Fruit fly (Drosophila melanogaster) whole organism, prepupa: ENCODE results near the gene neb.

Source experiments
- Blimp-1 ChIP-seq: fragments of 200-800 bp; sonication (Bioruptor generic); optimal IDR thresholded peaks from 3 replicates; lab custom pipeline; 2017; ENCODE audit warnings: missing biosample characterization, missing genetic modification characterization, mild to moderate bottlenecking, moderate library complexity, missing genetic modification reagents
- CG10631 ChIP-seq: fragments of 200-800 bp; sonication (Bioruptor generic); optimal IDR thresholded peaks from 2 replicates; lab custom pipeline; 2016; ENCODE audit warnings: missing biosample characterization, missing genetic modification characterization
- CG10669 ChIP-seq: fragments of 200-800 bp; sonication (Bioruptor generic); optimal IDR thresholded peaks from 3 replicates; lab custom pipeline; 2018; ENCODE audit warnings: missing biosample characterization, mild to moderate bottlenecking, missing genetic modification characterization, moderate library complexity
- CG15336 ChIP-seq: fragments of 200-800 bp; sonication (Bioruptor generic); IDR thresholded peaks from 2 replicates; pipeline ENCODE4 v1.3.6; 2022; ENCODE audit warnings: missing biosample characterization, missing genetic modification characterization
- CG1621 ChIP-seq: fragments of 200-800 bp; sonication (Bioruptor generic); optimal IDR thresholded peaks from 3 replicates; lab custom pipeline; 2018; ENCODE audit warnings: missing biosample characterization, mild to moderate bottlenecking, missing genetic modification characterization
- CG31627 ChIP-seq: fragments of 200-800 bp; sonication (Bioruptor generic); optimal IDR thresholded peaks from 3 replicates; lab custom pipeline; 2016; ENCODE audit warnings: missing biosample characterization, missing genetic modification characterization
- CG32006 ChIP-seq: fragments of 200-800 bp; sonication (Bioruptor generic); optimal IDR thresholded peaks from 3 replicates; lab custom pipeline; 2017; ENCODE audit warnings: missing biosample characterization, mild to moderate bottlenecking, missing genetic modification characterization
- CG34406 ChIP-seq: fragments of 200-800 bp; sonication (Bioruptor generic); optimal IDR thresholded peaks from 3 replicates; lab custom pipeline; 2016; ENCODE audit warnings: missing biosample characterization, missing genetic modification characterization
- CG3919 ChIP-seq: fragments of 200-800 bp; sonication (Bioruptor generic); optimal IDR thresholded peaks from 3 replicates; lab custom pipeline; 2016; ENCODE audit warnings: missing biosample characterization, missing genetic modification characterization
- CG4318 ChIP-seq: fragments of 200-800 bp; sonication (Bioruptor generic); optimal IDR thresholded peaks from 3 replicates; lab custom pipeline; 2017; ENCODE audit warnings: missing biosample characterization, mild to moderate bottlenecking, missing genetic modification characterization
- CG6163 ChIP-seq: fragments of 200-800 bp; sonication (Bioruptor generic); IDR thresholded peaks from 3 replicates; pipeline ENCODE4 v1.3.6; 2022; ENCODE audit warnings: missing biosample characterization, missing genetic modification characterization
- CG6276 ChIP-seq: fragments of 200-800 bp; sonication (Bioruptor generic); optimal IDR thresholded peaks from 2 replicates; lab custom pipeline; 2017; ENCODE audit warnings: missing biosample characterization, mild to moderate bottlenecking, missing genetic modification characterization
- CG6792 ChIP-seq: fragments of 200-800 bp; sonication (Bioruptor generic); optimal IDR thresholded peaks from 3 replicates; lab custom pipeline; 2016; ENCODE audit warnings: missing biosample characterization, missing genetic modification characterization
- CG6808 ChIP-seq: fragments of 200-800 bp; sonication (Bioruptor generic); optimal IDR thresholded peaks from 3 replicates; lab custom pipeline; 2017; ENCODE audit warnings: missing biosample characterization, missing genetic modification characterization, mild to moderate bottlenecking, moderate library complexity, missing genetic modification reagents
- CG7368 ChIP-seq: fragments of 200-800 bp; sonication (Bioruptor generic); optimal IDR thresholded peaks from 3 replicates; lab custom pipeline; 2016; ENCODE audit warnings: missing biosample characterization, missing genetic modification characterization
- CG8119 ChIP-seq: fragments of 200-800 bp; sonication (Bioruptor generic); IDR thresholded peaks from 3 replicates; pipeline ENCODE4 v1.3.6; 2022; ENCODE audit warnings: missing biosample characterization, missing genetic modification characterization
- CG8319 ChIP-seq: fragments of 200-800 bp; sonication (Bioruptor generic); optimal IDR thresholded peaks from 3 replicates; lab custom pipeline; 2016; ENCODE audit warnings: missing biosample characterization, missing genetic modification characterization
- CG8632 ChIP-seq: fragments of 200-800 bp; sonication (Bioruptor generic); optimal IDR thresholded peaks from 3 replicates; lab custom pipeline; 2016; ENCODE audit warnings: missing biosample characterization, missing genetic modification characterization
- Eip75B ChIP-seq: fragments of 200-800 bp; sonication (Bioruptor generic); optimal IDR thresholded peaks from 3 replicates; lab custom pipeline; 2016; ENCODE audit warnings: missing biosample characterization, missing genetic modification characterization
- Eip78C ChIP-seq: fragments of 200-800 bp; sonication (Bioruptor generic); peaks from one replicate; lab custom pipeline; 2016; ENCODE audit warnings: missing biosample characterization, missing genetic modification characterization
- Eip93F ChIP-seq: fragments of 200-800 bp; sonication (Bioruptor generic); optimal IDR thresholded peaks from 2 replicates; lab custom pipeline; 2016; ENCODE audit warnings: missing biosample characterization, mild to moderate bottlenecking, missing genetic modification characterization
- Ets21C ChIP-seq: fragments of 200-800 bp; sonication (Bioruptor generic); optimal IDR thresholded peaks from 3 replicates; lab custom pipeline; 2016; ENCODE audit warnings: missing biosample characterization, missing genetic modification characterization
- Ets96B ChIP-seq: fragments of 200-800 bp; optimal IDR thresholded peaks from 2 replicates; lab custom pipeline; 2019; ENCODE audit warnings: missing biosample characterization, mild to moderate bottlenecking, missing genetic modification characterization, moderate library complexity
- Gug ChIP-seq: fragments of 200-800 bp; sonication (Bioruptor generic); IDR thresholded peaks from 2 replicates; pipeline ENCODE4 v1.3.6; 2022; ENCODE audit warnings: missing biosample characterization, missing genetic modification characterization
- Hr38 ChIP-seq: sonication (Bioruptor generic); optimal IDR thresholded peaks from 2 replicates; lab custom pipeline; 2016; ENCODE audit warnings: missing biosample characterization, missing genetic modification characterization
- Hr39 ChIP-seq: fragments of 200-800 bp; sonication (Bioruptor generic); optimal IDR thresholded peaks from 2 replicates; lab custom pipeline; 2016; ENCODE audit warnings: missing biosample characterization, missing genetic modification characterization
- Lpt ChIP-seq: fragments of 200-800 bp; sonication (Bioruptor generic); optimal IDR thresholded peaks from 3 replicates; lab custom pipeline; 2016; ENCODE audit warnings: missing biosample characterization, missing genetic modification characterization
- Met ChIP-seq: fragments of 200-800 bp; sonication (Bioruptor generic); optimal IDR thresholded peaks from 3 replicates; lab custom pipeline; 2016; ENCODE audit warnings: missing biosample characterization, missing genetic modification characterization
- OdsH ChIP-seq: fragments of 200-800 bp; sonication (Bioruptor generic); optimal IDR thresholded peaks from 3 replicates; lab custom pipeline; 2016; ENCODE audit warnings: missing biosample characterization, missing genetic modification characterization
- Smox ChIP-seq: fragments of 200-800 bp; sonication (Bioruptor generic); optimal IDR thresholded peaks from 3 replicates; lab custom pipeline; 2016; ENCODE audit warnings: missing biosample characterization, missing genetic modification characterization
- Sox102F ChIP-seq: fragments of 200-800 bp; sonication (Bioruptor generic); optimal IDR thresholded peaks from 2 replicates; lab custom pipeline; 2016; ENCODE audit warnings: missing biosample characterization, mild to moderate bottlenecking, missing genetic modification characterization
- Sox14 ChIP-seq: fragments of 200-800 bp; sonication (Bioruptor generic); optimal IDR thresholded peaks from 3 replicates; lab custom pipeline; 2016; ENCODE audit warnings: missing biosample characterization, missing genetic modification characterization
- Sox15 ChIP-seq: fragments of 200-800 bp; sonication (Bioruptor generic); optimal IDR thresholded peaks from 3 replicates; lab custom pipeline; 2016; ENCODE audit warnings: missing biosample characterization, missing genetic modification characterization
- achi ChIP-seq: fragments of 200-800 bp; sonication (Bioruptor generic); optimal IDR thresholded peaks from 3 replicates; lab custom pipeline; 2016; ENCODE audit warnings: missing biosample characterization, missing genetic modification characterization
- acj6 ChIP-seq: fragments of 200-800 bp; sonication (Bioruptor generic); optimal IDR thresholded peaks from 3 replicates; lab custom pipeline; 2016; ENCODE audit warnings: missing biosample characterization, missing genetic modification characterization
- cyc ChIP-seq: fragments of 200-800 bp; sonication (Bioruptor generic); optimal IDR thresholded peaks from 3 replicates; lab custom pipeline; 2016; ENCODE audit warnings: missing biosample characterization, missing genetic modification characterization
- dac ChIP-seq: fragments of 200-800 bp; sonication (Bioruptor generic); optimal IDR thresholded peaks from 2 replicates; lab custom pipeline; 2017; ENCODE audit warnings: missing biosample characterization, mild to moderate bottlenecking, missing genetic modification characterization
- esn ChIP-seq: fragments of 200-800 bp; sonication (Bioruptor generic); optimal IDR thresholded peaks from 2 replicates; lab custom pipeline; 2016; ENCODE audit warnings: missing biosample characterization, mild to moderate bottlenecking, missing genetic modification characterization, moderate library complexity
- fd59A ChIP-seq: fragments of 200-800 bp; sonication (Bioruptor generic); optimal IDR thresholded peaks from 2 replicates; lab custom pipeline; 2017; ENCODE audit warnings: missing biosample characterization, mild to moderate bottlenecking, missing genetic modification characterization, missing genetic modification reagents
- fd85E ChIP-seq: fragments of 200-800 bp; sonication (Bioruptor generic); optimal IDR thresholded peaks from 3 replicates; lab custom pipeline; 2016; ENCODE audit warnings: missing biosample characterization, missing genetic modification characterization
- fkh ChIP-seq: fragments of 200-800 bp; sonication (Bioruptor generic); optimal IDR thresholded peaks from 3 replicates; lab custom pipeline; 2017; ENCODE audit warnings: missing biosample characterization, mild to moderate bottlenecking, missing genetic modification characterization, moderate library complexity
- lz ChIP-seq: fragments of 200-800 bp; sonication (Bioruptor generic); optimal IDR thresholded peaks from 3 replicates; lab custom pipeline; 2016; ENCODE audit warnings: missing biosample characterization, missing genetic modification characterization
- net ChIP-seq: fragments of 200-800 bp; sonication (Bioruptor generic); optimal IDR thresholded peaks from 3 replicates; lab custom pipeline; 2016; ENCODE audit warnings: missing biosample characterization, missing genetic modification characterization
- pdm3 ChIP-seq: fragments of 200-800 bp; sonication (Bioruptor generic); optimal IDR thresholded peaks from 3 replicates; lab custom pipeline; 2016; ENCODE audit warnings: missing biosample characterization, missing genetic modification characterization
- salr ChIP-seq, 2 experiments: fragments of 200-800 bp; sonication (Bioruptor generic); optimal IDR thresholded peaks; 3 replicates each; lab custom pipeline; 2016 to 2018; ENCODE audit warnings: missing biosample characterization in 2 of 2, missing genetic modification characterization in 2 of 2, mild to moderate bottlenecking in 1 of 2
- spab ChIP-seq: fragments of 200-800 bp; sonication (Bioruptor generic); optimal IDR thresholded peaks from 2 replicates; lab custom pipeline; 2017; ENCODE audit warnings: missing biosample characterization, mild to moderate bottlenecking, missing genetic modification characterization, missing genetic modification reagents
- ss ChIP-seq, 2 experiments: fragments of 200-800 bp; sonication (Bioruptor generic); optimal IDR thresholded peaks; 2 replicates in 1 of 2; 3 replicates in 1 of 2; lab custom pipeline; 2017 to 2018; ENCODE audit warnings: mild to moderate bottlenecking in 2 of 2, missing biosample characterization in 2 of 2, missing genetic modification characterization in 2 of 2, moderate library complexity in 1 of 2
- topi ChIP-seq: fragments of 200-800 bp; sonication (Bioruptor generic); optimal IDR thresholded peaks from 3 replicates; lab custom pipeline; 2016; ENCODE audit warnings: missing biosample characterization, missing genetic modification characterization

Gene neb

DNA sequence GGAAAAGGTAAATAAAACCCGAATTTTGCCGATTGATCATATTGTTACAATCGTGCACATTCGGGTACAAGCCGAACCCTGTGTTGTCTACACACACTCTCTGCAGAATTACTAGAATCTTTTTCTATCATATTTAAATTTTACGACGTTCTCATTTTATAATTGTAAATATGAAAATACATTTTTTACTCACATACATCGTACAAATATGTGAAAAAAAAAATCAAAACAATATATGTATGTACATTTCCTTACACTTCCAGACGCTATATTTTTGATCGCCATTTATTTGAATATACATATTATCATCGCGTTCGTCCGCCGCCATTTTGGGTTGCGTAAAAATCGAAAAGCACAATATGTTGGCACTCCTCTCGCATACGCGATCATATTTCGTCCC lies 42.2 kb downstream of the neb start:
- TF ChIP-seq achi (GFP tag; lab: Kevin White, UChicago), result no peak
- peak; percentile 54 for TF ChIP-seq Eip78C (GFP tag; lab: Kevin White, UChicago)

DNA sequence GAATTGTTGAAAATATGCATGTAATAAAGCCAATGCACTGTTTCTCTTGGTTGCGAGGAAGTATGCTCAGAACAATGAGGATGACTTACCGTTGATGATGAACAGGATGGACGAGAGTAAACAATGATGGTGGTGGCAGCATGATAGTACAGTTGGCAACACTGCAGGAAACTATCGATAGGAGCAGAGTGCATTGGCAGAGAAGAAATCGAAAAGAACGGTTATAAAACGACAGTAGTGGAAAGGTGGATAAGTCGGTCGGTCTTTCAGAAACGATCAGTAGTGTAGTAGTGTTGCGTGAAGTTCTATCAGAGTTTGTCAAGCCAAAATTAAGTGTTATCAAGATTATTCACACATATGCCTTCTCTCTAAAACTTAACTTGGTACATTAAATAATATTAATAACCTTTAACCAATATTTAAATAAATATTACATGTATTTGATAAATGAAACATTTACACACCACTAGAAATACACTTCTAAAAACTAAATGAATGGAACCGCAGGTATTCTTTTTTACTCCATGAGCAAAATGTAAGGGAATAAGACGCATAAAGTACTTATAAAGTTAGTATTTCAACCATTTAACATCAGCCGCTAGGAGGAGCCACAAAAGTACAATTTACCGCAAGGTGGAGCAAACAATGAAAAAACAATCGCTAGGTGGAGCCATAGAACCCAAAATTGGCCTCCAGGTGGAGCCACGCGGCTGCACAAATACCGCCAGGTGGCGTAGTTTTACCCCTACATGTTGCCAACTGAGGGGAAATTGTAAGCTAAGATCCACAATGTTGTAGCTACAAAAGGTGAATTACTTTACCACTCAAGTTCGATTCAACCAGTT lies 45.1 kb downstream of the neb start:
- TF ChIP-seq acj6 (GFP tag; lab: Kevin White, UChicago), result peak; percentile 53
- peak; percentile 67 for TF ChIP-seq esn (GFP tag; lab: Kevin White, UChicago)
- TF ChIP-seq CG8319, result no peak
- peak; percentile 32 for TF ChIP-seq OdsH (GFP tag; lab: Kevin White, UChicago)
- TF ChIP-seq Ets21C, result no peak
- TF ChIP-seq spab (GFP tag; lab: Kevin White, UChicago), result peak; percentile 50
- peak; percentile 35 for TF ChIP-seq achi (GFP tag; lab: Kevin White, UChicago)
- no peak for TF ChIP-seq fd85E (GFP tag; lab: Kevin White, UChicago)
- TF ChIP-seq cyc (GFP tag; lab: Kevin White, UChicago), result peak; percentile 86
- TF ChIP-seq CG10669 (GFP tag; lab: Kevin White, UChicago), result peak; percentile 49
- TF ChIP-seq CG3919 (GFP tag; lab: Kevin White, UChicago), result peak; percentile 66
- TF ChIP-seq CG1621 (tag; lab: Kevin White, UChicago), result peak; percentile 7
- peak; percentile 72 for TF ChIP-seq CG6276 (GFP tag; lab: Kevin White, UChicago)
- TF ChIP-seq Met (GFP tag; lab: Kevin White, UChicago), result peak; percentile 39
- peak; percentile 56 to 70 for TF ChIP-seq salr (GFP tag; optimal IDR thresholded peaks at IDR 0.05; lab: Kevin White, UChicago)
- TF ChIP-seq CG8632, result peak; percentile 27
- TF ChIP-seq Sox102F (GFP tag; lab: Kevin White, UChicago), result peak; percentile 64
- peak; percentile 60 for TF ChIP-seq CG6808
- no peak for TF ChIP-seq CG15336
- TF ChIP-seq Eip78C (GFP tag; lab: Kevin White, UChicago), result peak; percentile 89
- no peak for TF ChIP-seq Lpt (GFP tag; lab: Kevin White, UChicago)
- no peak for TF ChIP-seq Hr38 (GFP tag; lab: Kevin White, UChicago)
- peak; percentile 54 for TF ChIP-seq Gug
- TF ChIP-seq CG4318 (GFP tag; lab: Kevin White, UChicago), result peak; percentile 53
- TF ChIP-seq topi (GFP tag; lab: Kevin White, UChicago), result peak; percentile 47
- TF ChIP-seq CG34406 (GFP tag; lab: Kevin White, UChicago), result peak; percentile 53
- TF ChIP-seq fd59A, result peak; percentile 42
- TF ChIP-seq CG7368 (GFP tag; lab: Kevin White, UChicago), result no peak
- peak; percentile 30 for TF ChIP-seq Smox (GFP tag; lab: Kevin White, UChicago)
- TF ChIP-seq CG6792 (GFP tag; lab: Kevin White, UChicago), result peak; percentile 51
- peak; percentile 49 for TF ChIP-seq CG6163 (GFP tag; lab: Robert Waterston, UW)
- TF ChIP-seq CG8119 (GFP tag; lab: Robert Waterston, UW), result peak; percentile 80; the same call in 2 of the 3 replicates
- peak; percentile 26 for TF ChIP-seq dac (GFP tag; lab: Kevin White, UChicago)
- TF ChIP-seq Eip93F (GFP tag; lab: Kevin White, UChicago), result no peak
- TF ChIP-seq lz, result peak; percentile 77
- TF ChIP-seq Eip75B (GFP tag; lab: Kevin White, UChicago), result peak; percentile 30
- TF ChIP-seq Blimp-1, result peak; percentile 33
- TF ChIP-seq CG10631, result peak; percentile 65
- peak; percentile 81 for TF ChIP-seq Hr39 (GFP tag; lab: Kevin White, UChicago)
- peak; percentile 85 for TF ChIP-seq CG31627 (GFP tag; lab: Kevin White, UChicago)
- TF ChIP-seq CG32006 (GFP tag; lab: Kevin White, UChicago), result peak; percentile 70
- TF ChIP-seq Sox14 (GFP tag; lab: Kevin White, UChicago), result peak; percentile 9
- TF ChIP-seq ss (GFP tag; optimal IDR thresholded peaks at IDR 0.05; lab: Kevin White, UChicago), result peak; percentile 51 to 56
- peak; percentile 66 for TF ChIP-seq pdm3 (GFP tag; lab: Kevin White, UChicago)
- no peak for TF ChIP-seq Sox15 (GFP tag; lab: Kevin White, UChicago)
- peak; percentile 49 for TF ChIP-seq Ets96B (tag; lab: Kevin White, UChicago)
- TF ChIP-seq net (GFP tag; lab: Kevin White, UChicago), result peak; percentile 62
- TF ChIP-seq fkh (GFP tag; lab: Kevin White, UChicago), result no peak
